3 fruit fly cellular contexts compared by ENCODE assay signal in genomic region chr2L:552432-552929, dm6.
A peak's percentile ranks its signal among the peaks of the same experiment; 100 is the strongest.
TF ChIP-seq lines count a peak whose summit lies in the region.

TSS of gene Ets21C (minus strand) at chr2L:552923.

TF ChIP-seq in whole organism, adult, 20 proteins besides CTCF, POLR2A, EP300 and RAD21 (continued from another document):
- TF ChIP-seq toe (GFP tag; optimal IDR thresholded peaks at IDR 0.05; lab: Kevin White, UChicago), result no peak
- peak; percentile 98 for TF ChIP-seq kay (GFP tag; lab: Kevin White, UChicago; ENCODE audit: borderline replicate concordance)

TF ChIP-seq in whole organism, embryonic, 481 proteins besides CTCF, POLR2A, EP300 and RAD21 (continued from another document and continues in another):
- peak; percentile 36 for TF ChIP-seq kni (GFP tag; optimal IDR thresholded peaks at IDR 0.05; lab: Kevin White, UChicago)
- peak; percentile 64; the same call in 1 of the 2 replicates for TF ChIP-seq Adf1 (GFP tag; IDR thresholded peaks at IDR 0.05; lab: Robert Waterston, UW)
- peak; percentile 69 for TF ChIP-seq CG34376 (GFP tag; optimal IDR thresholded peaks at IDR 0.05; lab: Kevin White, UChicago)
- no peak for TF ChIP-seq Lim3 (GFP tag; IDR thresholded peaks at IDR 0.05; lab: Robert Waterston, UW)
- TF ChIP-seq Trl (optimal IDR thresholded peaks at IDR 0.05; lab: Kevin White, UChicago), result peak; percentile 50 to 72
- peak; percentile 28 for TF ChIP-seq Trl (GFP tag; optimal IDR thresholded peaks at IDR 0.05; lab: Kevin White, UChicago)
- 0 out of 2 replicates have a peak, but pooled peaks have one; percentile 13 for TF ChIP-seq Ptx1 (GFP tag; IDR thresholded peaks at IDR 0.05; lab: Robert Waterston, UW)
- TF ChIP-seq Drgx (GFP tag; IDR thresholded peaks at IDR 0.05; lab: Robert Waterston, UW), result peak; percentile 75
- peak; percentile 65; the same call in 1 of the 3 replicates for TF ChIP-seq ci (GFP tag; IDR thresholded peaks at IDR 0.05; lab: Robert Waterston, UW)
- no peak for TF ChIP-seq Dek (tag; optimal IDR thresholded peaks at IDR 0.05; lab: Kevin White, UChicago)
- peak; percentile 92 for TF ChIP-seq CG18262 (tag; optimal IDR thresholded peaks at IDR 0.05; lab: Kevin White, UChicago)
- TF ChIP-seq CG13287 (GFP tag; IDR thresholded peaks at IDR 0.05; lab: Robert Waterston, UW; ENCODE audit: partially characterized antibody), result peak; percentile 65
- TF ChIP-seq Meics (GFP tag; optimal IDR thresholded peaks at IDR 0.05; lab: Kevin White, UChicago), result peak; percentile 28
- peak; percentile 38 for TF ChIP-seq her (GFP tag; optimal IDR thresholded peaks at IDR 0.05; lab: Kevin White, UChicago)
- peak; percentile 97 for TF ChIP-seq shn (GFP tag; optimal IDR thresholded peaks at IDR 0.05; lab: Kevin White, UChicago)
- peak; percentile 54 for TF ChIP-seq Nf-YC (tag; optimal IDR thresholded peaks at IDR 0.05; lab: Kevin White, UChicago)
- peak; percentile 86 for TF ChIP-seq CG6689 (GFP tag; IDR thresholded peaks at IDR 0.05; lab: Robert Waterston, UW)
- no peak for TF ChIP-seq CG7372 (GFP tag; IDR thresholded peaks at IDR 0.05; lab: Robert Waterston, UW)
- TF ChIP-seq ro (GFP tag; IDR thresholded peaks at IDR 0.05; lab: Robert Waterston, UW), result no peak
- TF ChIP-seq chinmo (GFP tag; IDR thresholded peaks at IDR 0.05; lab: Robert Waterston, UW; ENCODE audit: partially characterized antibody), result peak; percentile 88; the same call in 2 of the 4 replicates
- TF ChIP-seq CG3726 (GFP tag; IDR thresholded peaks at IDR 0.05; lab: Robert Waterston, UW), result no peak
- 0 out of 3 replicates have a peak, but pooled peaks have one; percentile 73 for TF ChIP-seq CG6175 (GFP tag; IDR thresholded peaks at IDR 0.05; lab: Robert Waterston, UW)
- peak; percentile 45; the same call in 1 of the 3 replicates for TF ChIP-seq CG34422 (GFP tag; IDR thresholded peaks at IDR 0.05; lab: Robert Waterston, UW)
- no peak for TF ChIP-seq ind (GFP tag; optimal IDR thresholded peaks at IDR 0.05; lab: Kevin White, UChicago)
- peak in 1 of 3 experiments; percentile 38 for TF ChIP-seq Stat92E (GFP tag; optimal IDR thresholded peaks at IDR 0.05; lab: Kevin White, UChicago)
- peak; percentile 16; the same call in 1 of the 3 replicates for TF ChIP-seq dysf (GFP tag; IDR thresholded peaks at IDR 0.05; lab: Robert Waterston, UW)
- peak; percentile 30 for TF ChIP-seq HmgZ (tag; optimal IDR thresholded peaks at IDR 0.05; lab: Kevin White, UChicago)
- TF ChIP-seq nom (GFP tag; optimal IDR thresholded peaks at IDR 0.05; lab: Kevin White, UChicago), result peak; percentile 84
- TF ChIP-seq Deaf1 (tag; optimal IDR thresholded peaks at IDR 0.05; lab: Kevin White, UChicago), result peak; percentile 97
- peak; percentile 98 for TF ChIP-seq kay (GFP tag; optimal IDR thresholded peaks at IDR 0.05; lab: Kevin White, UChicago)
- peak; percentile 59; the same call in 1 of the 2 replicates for TF ChIP-seq CG32532 (GFP tag; IDR thresholded peaks at IDR 0.05; lab: Robert Waterston, UW)
- TF ChIP-seq sr (GFP tag; IDR thresholded peaks at IDR 0.05; lab: Robert Waterston, UW), result 0 out of 3 replicates have a peak, but pooled peaks have one; percentile 4
- TF ChIP-seq Dref (GFP tag; IDR thresholded peaks at IDR 0.05; lab: Robert Waterston, UW), result no peak
- peak; percentile 59 for TF ChIP-seq CG15514 (GFP tag; optimal IDR thresholded peaks at IDR 0.05; lab: Kevin White, UChicago)
- TF ChIP-seq sug (tag; optimal IDR thresholded peaks at IDR 0.05; lab: Kevin White, UChicago), result peak; percentile 99
- TF ChIP-seq Hey (tag; optimal IDR thresholded peaks at IDR 0.05; lab: Kevin White, UChicago), result peak; percentile 3
- 0 out of 3 replicates have a peak, but pooled peaks have one; percentile 22 for TF ChIP-seq CG11695 (GFP tag; IDR thresholded peaks at IDR 0.05; lab: Robert Waterston, UW)
- peak; percentile 22; the same call in 1 of the 2 replicates for TF ChIP-seq Ada2b (GFP tag; IDR thresholded peaks at IDR 0.05; lab: Robert Waterston, UW)
- no peak for TF ChIP-seq CG6254 (GFP tag; optimal IDR thresholded peaks at IDR 0.05; lab: Kevin White, UChicago)
- TF ChIP-seq Eip74EF (GFP tag; optimal IDR thresholded peaks at IDR 0.05; lab: Kevin White, UChicago), result peak in 1 of 2 experiments; percentile 40
- TF ChIP-seq Atf6 (GFP tag; IDR thresholded peaks at IDR 0.05; lab: Robert Waterston, UW), result peak; percentile 65
- peak; percentile 58 for TF ChIP-seq CG6765 (GFP tag; optimal IDR thresholded peaks at IDR 0.05; lab: Kevin White, UChicago)
- TF ChIP-seq CG12071 (GFP tag; optimal IDR thresholded peaks at IDR 0.05; lab: Kevin White, UChicago), result peak; percentile 53
- peak; percentile 11; the same call in 1 of the 2 replicates for TF ChIP-seq bbx (GFP tag; IDR thresholded peaks at IDR 0.05; lab: Robert Waterston, UW; ENCODE audit: partially characterized antibody)
- TF ChIP-seq BtbVII (GFP tag; optimal IDR thresholded peaks at IDR 0.05; lab: Kevin White, UChicago), result peak; percentile 90
- TF ChIP-seq seq (GFP tag; IDR thresholded peaks at IDR 0.05; lab: Robert Waterston, UW), result no peak
- 0 out of 2 replicates have a peak, but pooled peaks have one; percentile 25 for TF ChIP-seq sna (GFP tag; IDR thresholded peaks at IDR 0.05; lab: Robert Waterston, UW; ENCODE audit: partially characterized antibody)
- peak in 1 of 2 experiments; percentile 27 for TF ChIP-seq bsh (GFP tag; optimal IDR thresholded peaks at IDR 0.05; lab: Kevin White, UChicago)
- TF ChIP-seq fu2 (GFP tag; optimal IDR thresholded peaks at IDR 0.05; lab: Kevin White, UChicago), result no peak
- TF ChIP-seq MBD-R2 (GFP tag; IDR thresholded peaks at IDR 0.05; lab: Robert Waterston, UW), result peak; percentile 7; the same call in 1 of the 2 replicates
- peak; percentile 12 for TF ChIP-seq CG6813 (GFP tag; optimal IDR thresholded peaks at IDR 0.05; lab: Kevin White, UChicago)
- TF ChIP-seq sim (GFP tag; IDR thresholded peaks at IDR 0.05; lab: Robert Waterston, UW), result no peak
- TF ChIP-seq grau (tag; optimal IDR thresholded peaks at IDR 0.05; lab: Kevin White, UChicago), result peak; percentile 5
- peak; percentile 97 for TF ChIP-seq grn (GFP tag; optimal IDR thresholded peaks at IDR 0.05; lab: Kevin White, UChicago)
- TF ChIP-seq sd (tag; optimal IDR thresholded peaks at IDR 0.05; lab: Kevin White, UChicago), result peak; percentile 83
- no peak for TF ChIP-seq gt (GFP tag; IDR thresholded peaks at IDR 0.05; lab: Robert Waterston, UW)
- TF ChIP-seq ftz-f1 (GFP tag; optimal IDR thresholded peaks at IDR 0.05; lab: Kevin White, UChicago), result peak; percentile 99
- TF ChIP-seq chn (GFP tag; optimal IDR thresholded peaks at IDR 0.05; lab: Kevin White, UChicago), result peak; percentile 34
- no peak for TF ChIP-seq Dfd (GFP tag; optimal IDR thresholded peaks at IDR 0.05; lab: Kevin White, UChicago)
- peak; percentile 34 for TF ChIP-seq CG18599 (GFP tag; optimal IDR thresholded peaks at IDR 0.05; lab: Kevin White, UChicago)
- TF ChIP-seq dimm (GFP tag; IDR thresholded peaks at IDR 0.05; lab: Robert Waterston, UW), result no peak

TF ChIP-seq in whole organism, prepupa, 60 proteins besides CTCF, POLR2A, EP300 and RAD21 (continued from another document):
- TF ChIP-seq Hr4 (GFP tag; optimal IDR thresholded peaks at IDR 0.05; lab: Kevin White, UChicago) (no peak), Ets96B (tag; optimal IDR thresholded peaks at IDR 0.05; lab: Kevin White, UChicago) (peak; percentile 6), Smox (GFP tag; optimal IDR thresholded peaks at IDR 0.05; lab: Kevin White, UChicago) (no peak), pdm3 (GFP tag; optimal IDR thresholded peaks at IDR 0.05; lab: Kevin White, UChicago) (no peak), CG16779 (tag; optimal IDR thresholded peaks at IDR 0.05; lab: Kevin White, UChicago) (peak; percentile 79), Gug (GFP tag; IDR thresholded peaks at IDR 0.05; lab: Robert Waterston, UW) (no peak; the same call in 1 of the 2 replicates), CG10631 (GFP tag; optimal IDR thresholded peaks at IDR 0.05; lab: Kevin White, UChicago) (no peak), fkh (GFP tag; optimal IDR thresholded peaks at IDR 0.05; lab: Kevin White, UChicago) (no peak), esn (GFP tag; optimal IDR thresholded peaks at IDR 0.05; lab: Kevin White, UChicago) (peak; percentile 8), Sox14 (GFP tag; optimal IDR thresholded peaks at IDR 0.05; lab: Kevin White, UChicago) (no peak), eg (GFP tag; IDR thresholded peaks at IDR 0.05; lab: Robert Waterston, UW) (peak; percentile 57; the same call in 1 of the 3 replicates), achi (GFP tag; optimal IDR thresholded peaks at IDR 0.05; lab: Kevin White, UChicago) (peak; percentile 23), CG6276 (GFP tag; optimal IDR thresholded peaks at IDR 0.05; lab: Kevin White, UChicago) (no peak), Eip75B (GFP tag; optimal IDR thresholded peaks at IDR 0.05; lab: Kevin White, UChicago) (peak; percentile 48), CG6854 (GFP tag; optimal IDR thresholded peaks at IDR 0.05; lab: Kevin White, UChicago) (peak; percentile 92), CG3919 (GFP tag; optimal IDR thresholded peaks at IDR 0.05; lab: Kevin White, UChicago) (peak; percentile 24), CG6163 (GFP tag; IDR thresholded peaks at IDR 0.05; lab: Robert Waterston, UW) (peak; percentile 66; the same call in 2 of the 3 replicates), net (GFP tag; optimal IDR thresholded peaks at IDR 0.05; lab: Kevin White, UChicago) (peak; percentile 39), svp (GFP tag; lab: Kevin White, UChicago) (peak; percentile 90), CG8119 (GFP tag; IDR thresholded peaks at IDR 0.05; lab: Robert Waterston, UW) (peak; percentile 71; the same call in 2 of the 3 replicates), topi (GFP tag; optimal IDR thresholded peaks at IDR 0.05; lab: Kevin White, UChicago) (peak; percentile 21), dac (GFP tag; optimal IDR thresholded peaks at IDR 0.05; lab: Kevin White, UChicago) (no peak), CG11902 (GFP tag; optimal IDR thresholded peaks at IDR 0.05; lab: Kevin White, UChicago) (no peak), Hr38 (GFP tag; optimal IDR thresholded peaks at IDR 0.05; lab: Kevin White, UChicago) (no peak), Eip93F (GFP tag; optimal IDR thresholded peaks at IDR 0.05; lab: Kevin White, UChicago) (no peak), CG1621 (tag; optimal IDR thresholded peaks at IDR 0.05; lab: Kevin White, UChicago) (peak; percentile 62), salr (GFP tag; optimal IDR thresholded peaks at IDR 0.05; lab: Kevin White, UChicago) (no peak), Sox102F (GFP tag; optimal IDR thresholded peaks at IDR 0.05; lab: Kevin White, UChicago) (no peak), Hr39 (GFP tag; optimal IDR thresholded peaks at IDR 0.05; lab: Kevin White, UChicago) (peak; percentile 23), fd85E (GFP tag; optimal IDR thresholded peaks at IDR 0.05; lab: Kevin White, UChicago) (no peak), lz (GFP tag; optimal IDR thresholded peaks at IDR 0.05; lab: Kevin White, UChicago) (no peak), CG6792 (GFP tag; optimal IDR thresholded peaks at IDR 0.05; lab: Kevin White, UChicago) (no peak), CG6808 (GFP tag; optimal IDR thresholded peaks at IDR 0.05; lab: Kevin White, UChicago) (peak; percentile 67), CG10669 (GFP tag; optimal IDR thresholded peaks at IDR 0.05; lab: Kevin White, UChicago) (no peak), Blimp-1 (GFP tag; optimal IDR thresholded peaks at IDR 0.05; lab: Kevin White, UChicago) (no peak), spab (GFP tag; optimal IDR thresholded peaks at IDR 0.05; lab: Kevin White, UChicago) (no peak), CG31627 (GFP tag; optimal IDR thresholded peaks at IDR 0.05; lab: Kevin White, UChicago) (no peak), Lpt (GFP tag; optimal IDR thresholded peaks at IDR 0.05; lab: Kevin White, UChicago) (peak; percentile 26), Met (GFP tag; optimal IDR thresholded peaks at IDR 0.05; lab: Kevin White, UChicago) (no peak), CG15336 (GFP tag; IDR thresholded peaks at IDR 0.05; lab: Robert Waterston, UW) (peak; percentile 63; the same call in 1 of the 2 replicates), OdsH (GFP tag; optimal IDR thresholded peaks at IDR 0.05; lab: Kevin White, UChicago) (no peak)
